Worm (Caenorhabditis elegans) whole organism, L2 larva: Measurements from ENCODE around the gene srg-38.

ENCODE experiments used
- blmp-1 ChIP-seq: sonication (generic microtip); optimal IDR thresholded peaks from 2 replicates; lab custom pipeline; 2017; ENCODE audit warnings: missing genetic modification characterization, mild to moderate bottlenecking, missing compliant biosample characterization, antibody characterized with exemption, moderate library complexity; ENCODE audit not compliant: insufficient read depth
- nhr-23 ChIP-seq: fragments of 150-350 bp; optimal IDR thresholded peaks from 2 replicates; lab custom pipeline; 2014; ENCODE audit warnings: missing biosample characterization, missing genetic modification reagents, missing genetic modification characterization
- nhr-237 ChIP-seq: fragments of 150-350 bp; optimal IDR thresholded peaks from 2 replicates; lab custom pipeline; 2014; ENCODE audit warnings: missing biosample characterization, missing genetic modification characterization
- nhr-6 ChIP-seq: fragments of 150-350 bp; optimal IDR thresholded peaks from 2 replicates; lab custom pipeline; 2014; ENCODE audit warnings: missing biosample characterization, missing genetic modification characterization
- nhr-77 ChIP-seq: fragments of 150-350 bp; optimal IDR thresholded peaks from 2 replicates; lab custom pipeline; 2014; ENCODE audit warnings: missing biosample characterization, missing genetic modification characterization
- peb-1 ChIP-seq: fragments of 150-350 bp; optimal IDR thresholded peaks from 2 replicates; lab custom pipeline; 2014; ENCODE audit warnings: missing biosample characterization, missing genetic modification characterization

ce11 chrV:11199497-11199896 is 44.0 kb upstream of the srg-38 start:
- no peak for TF ChIP-seq nhr-6 (tag; lab: Kevin White, UChicago)
- TF ChIP-seq nhr-23 (tag; lab: Kevin White, UChicago): no peak
- no peak for TF ChIP-seq peb-1 (tag; lab: Kevin White, UChicago)
- no peak for TF ChIP-seq nhr-237 (tag; lab: Kevin White, UChicago)
- no peak for TF ChIP-seq blmp-1 (tag; lab: Kevin White, UChicago)
- TF ChIP-seq nhr-77: no peak
